Fruit fly (Drosophila melanogaster): Measurements from ENCODE around the gene Gr93b.

Gene Gr93b

DNA sequence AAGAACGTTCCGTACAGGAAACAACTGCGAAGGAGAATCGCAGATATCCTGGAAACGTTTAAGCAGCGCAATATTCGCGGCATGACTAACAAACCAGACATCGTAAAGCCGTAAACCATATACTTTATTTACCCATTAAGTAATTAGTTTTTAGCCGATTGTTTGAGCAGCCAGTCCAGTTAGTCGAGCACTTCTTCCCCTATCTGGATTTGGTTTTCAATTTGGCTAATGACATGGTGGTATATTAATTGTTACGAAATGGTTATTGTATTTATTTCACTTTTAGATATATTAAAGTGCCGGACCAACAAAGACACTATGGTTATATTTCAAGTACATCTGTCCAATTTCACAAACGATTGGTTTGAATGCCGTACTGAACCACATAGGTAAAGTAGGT, at the start of gene Gr93b:
Gr93b (minus strand) TSS at position 101 of the 400 bp plus-strand sequence.
- TF ChIP-seq Doc2 (GFP tag; IDR thresholded peaks at IDR 0.05) (no peak), otp (GFP tag; IDR thresholded peaks at IDR 0.05) (no peak), CG3407 (GFP tag; optimal IDR thresholded peaks at IDR 0.05) (no peak), gce (GFP tag; IDR thresholded peaks at IDR 0.05) (no peak), Hr39 (optimal IDR thresholded peaks at IDR 0.05) (no peak), Trl (optimal IDR thresholded peaks at IDR 0.05) (no peak), Trl (GFP tag; optimal IDR thresholded peaks at IDR 0.05) (no peak), CG17385 (GFP tag; optimal IDR thresholded peaks at IDR 0.05) (no peak), Ssrp (tag; optimal IDR thresholded peaks at IDR 0.05) (no peak)

- TF ChIP-seq CG4282 (GFP tag; optimal IDR thresholded peaks at IDR 0.05) (no peak), Dfd (GFP tag; optimal IDR thresholded peaks at IDR 0.05) (no peak), bigmax (GFP tag; optimal IDR thresholded peaks at IDR 0.05) (no peak), Gug (GFP tag; IDR thresholded peaks at IDR 0.05) (no peak), CG15073 (GFP tag; optimal IDR thresholded peaks at IDR 0.05) (no peak), Ravus (GFP tag; IDR thresholded peaks at IDR 0.05) (no peak), gfzf (GFP tag; optimal IDR thresholded peaks at IDR 0.05) (no peak), Dip2 (GFP tag; IDR thresholded peaks at IDR 0.05) (no peak), lmd (GFP tag; IDR thresholded peaks at IDR 0.05) (no peak), fd64A (GFP tag; optimal IDR thresholded peaks at IDR 0.05) (no peak), oc (tag; optimal IDR thresholded peaks at IDR 0.05) (no peak), CrebB (tag; optimal IDR thresholded peaks at IDR 0.05) (no peak), en (GFP tag; optimal IDR thresholded peaks at IDR 0.05) (no peak)
These were observed 48.9 kb upstream of the Gr93b start for dm6 chr3R:21892450-21892849.

DNA sequence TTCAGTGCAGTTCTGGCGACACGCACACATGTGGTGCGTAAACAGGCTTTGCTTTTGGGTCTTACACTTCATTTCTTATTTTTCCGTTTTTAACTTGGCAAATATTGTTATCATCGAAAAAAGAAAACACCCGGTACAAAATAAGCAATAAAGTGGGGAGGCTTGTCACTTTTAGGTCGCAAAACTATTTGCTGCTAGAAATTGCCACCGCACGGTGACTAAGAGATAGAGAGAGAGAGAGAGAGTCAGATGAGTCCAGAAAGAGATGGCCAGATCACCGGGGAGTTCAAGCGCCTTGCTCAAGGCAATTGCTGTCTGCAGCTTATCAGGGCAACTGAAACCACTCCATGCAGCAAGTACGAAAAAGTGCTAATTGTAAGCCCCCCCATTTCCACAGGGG, 47.2 kb upstream of the Gr93b start:
- peak; percentile 26; the same call in 1 of the 2 replicates for TF ChIP-seq Drgx (GFP tag; IDR thresholded peaks at IDR 0.05)
- no peak for TF ChIP-seq ranshi (GFP tag; IDR thresholded peaks at IDR 0.05)
- no peak for TF ChIP-seq CG3065 (GFP tag; optimal IDR thresholded peaks at IDR 0.05)
- no peak for TF ChIP-seq CG11696 (GFP tag; IDR thresholded peaks at IDR 0.05)

- TF ChIP-seq jumu (GFP tag; optimal IDR thresholded peaks at IDR 0.05) (no peak), CG8281 (tag; optimal IDR thresholded peaks at IDR 0.05) (peak; percentile 83)
These were observed 46.4 kb upstream of the Gr93b start for dm6 chr3R:21889945-21890344.

DNA sequence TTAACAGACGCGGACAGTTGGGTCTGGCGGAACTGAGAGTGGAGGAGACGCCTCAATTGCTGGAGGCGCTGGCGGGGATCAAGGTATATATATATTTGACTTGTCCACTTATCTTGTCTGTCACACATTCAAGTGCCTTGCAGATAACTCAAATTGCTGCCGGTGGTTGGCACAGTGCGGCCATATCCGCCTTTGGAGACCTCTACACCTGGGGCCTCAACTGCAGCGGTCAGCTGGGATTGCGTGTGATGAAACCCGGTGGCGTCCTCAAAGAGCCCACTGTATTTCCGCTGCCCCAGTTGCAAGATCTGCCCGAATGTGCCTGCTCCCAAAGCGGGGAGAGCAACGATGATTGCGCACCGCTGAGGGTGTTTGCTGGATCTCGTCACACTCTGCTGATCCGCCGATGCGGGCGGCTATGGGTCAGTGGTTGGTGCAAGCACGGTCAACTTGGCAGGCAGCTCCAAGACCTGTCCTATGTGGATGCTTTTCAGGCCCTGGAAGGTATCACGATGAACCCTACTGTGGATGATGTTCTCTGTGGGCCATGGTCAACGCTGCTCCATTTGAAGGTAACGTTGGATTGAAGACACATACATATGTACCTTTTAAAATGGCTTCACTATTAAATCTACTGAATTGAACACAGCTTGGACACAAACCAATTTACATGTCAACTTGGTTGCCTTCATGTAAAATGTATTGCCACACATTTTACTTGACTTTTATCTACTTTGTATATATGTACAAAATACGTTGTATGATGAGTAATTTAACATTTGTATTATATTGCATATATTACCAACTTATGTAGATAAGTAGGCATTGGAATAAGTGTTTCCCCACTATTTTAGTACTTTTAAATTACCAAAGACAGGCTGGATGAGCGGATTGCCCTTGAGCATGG, 45.4 kb upstream of the Gr93b start, which contains the start of gene CG43844:
CG43844 (plus strand) TSS at position 844 of the 907 bp plus-strand sequence.
- TF ChIP-seq CG7963 (GFP tag; IDR thresholded peaks at IDR 0.05; ENCODE audit: partially characterized antibody) (peak; percentile 34; the same call in 1 of the 3 replicates), HmgZ (tag; optimal IDR thresholded peaks at IDR 0.05) (peak; percentile 43), CG12659 (GFP tag; optimal IDR thresholded peaks at IDR 0.05) (no peak), vvl (GFP tag; IDR thresholded peaks at IDR 0.05) (peak; percentile 62; the same call in 1 of the 2 replicates), CG7987 (GFP tag; optimal IDR thresholded peaks at IDR 0.05) (no peak), crc (GFP tag; optimal IDR thresholded peaks at IDR 0.05) (no peak), CG8359 (GFP tag; optimal IDR thresholded peaks at IDR 0.05; ENCODE audit: borderline replicate concordance) (no peak), CG2199 (GFP tag; IDR thresholded peaks at IDR 0.05) (peak; percentile 80), CG10654 (GFP tag; optimal IDR thresholded peaks at IDR 0.05) (no peak), seq (GFP tag; IDR thresholded peaks at IDR 0.05) (no peak), Rfx (GFP tag; IDR thresholded peaks at IDR 0.05) (peak; percentile 24; the same call in 1 of the 2 replicates), her (GFP tag; optimal IDR thresholded peaks at IDR 0.05) (no peak), trem (tag; optimal IDR thresholded peaks at IDR 0.05) (peak; percentile 7), CG17385 (GFP tag; optimal IDR thresholded peaks at IDR 0.05) (no peak), CG33213 (GFP tag; optimal IDR thresholded peaks at IDR 0.05) (peak; percentile 3), CG6791 (GFP tag; IDR thresholded peaks at IDR 0.05; ENCODE audit: partially characterized antibody) (peak; percentile 70; the same call in 2 of the 3 replicates), ci (GFP tag; IDR thresholded peaks at IDR 0.05) (0 out of 3 replicates have a peak, but pooled peaks have one; percentile 42), NC2β (GFP tag; optimal IDR thresholded peaks at IDR 0.05) (no peak)
